Worm (Caenorhabditis elegans) whole organism, mixed stage, embryonic: Measurements from ENCODE around the gene col-34.

ENCODE experiments used
- M03D4.4 ChIP-seq: sonication (generic microtip); optimal IDR thresholded peaks from 2 replicates; lab custom pipeline; 2017; ENCODE audit warnings: mild to moderate bottlenecking, missing genetic modification characterization, missing compliant biosample characterization
- bed-3 ChIP-seq: fragments of 200-800 bp; sonication (Bioruptor generic); optimal IDR thresholded peaks from 3 replicates; lab custom pipeline; 2018; ENCODE audit warnings: mild to moderate bottlenecking, missing genetic modification characterization, moderate library complexity, missing compliant biosample characterization
- blmp-1 ChIP-seq: fragments of 150-350 bp; optimal IDR thresholded peaks from 2 replicates; lab custom pipeline; 2014; ENCODE audit warnings: missing biosample characterization, missing genetic modification characterization
- ceh-43 ChIP-seq: fragments of 200-800 bp; sonication (Bioruptor generic); optimal IDR thresholded peaks from 2 replicates; lab custom pipeline; 2018; ENCODE audit warnings: mild to moderate bottlenecking, missing genetic modification characterization, moderate library complexity, missing compliant biosample characterization
- ceh-83 ChIP-seq: fragments of 200-800 bp; sonication (Bioruptor generic); optimal IDR thresholded peaks from 2 replicates; lab custom pipeline; 2018; ENCODE audit warnings: mild to moderate bottlenecking, missing genetic modification characterization, missing compliant biosample characterization
- cnd-1 ChIP-seq: fragments of 200-800 bp; sonication (Bioruptor generic); optimal IDR thresholded peaks from 2 replicates; lab custom pipeline; 2018; ENCODE audit warnings: mild to moderate bottlenecking, missing genetic modification characterization, missing compliant biosample characterization
- drap-1 ChIP-seq: fragments of 200-800 bp; sonication (Bioruptor generic); optimal IDR thresholded peaks from 3 replicates; lab custom pipeline; 2018; ENCODE audit warnings: mild to moderate bottlenecking, missing genetic modification characterization, missing compliant biosample characterization
- elt-1 ChIP-seq: sonication (generic microtip); optimal IDR thresholded peaks from 2 replicates; lab custom pipeline; 2017; ENCODE audit warnings: missing genetic modification characterization, mild to moderate bottlenecking, missing compliant biosample characterization, antibody characterized with exemption, moderate library complexity, borderline replicate concordance; ENCODE audit not compliant: insufficient read depth
- flh-1 ChIP-seq: fragments of 200-800 bp; sonication (Bioruptor generic); optimal IDR thresholded peaks from 2 replicates; lab custom pipeline; 2018; ENCODE audit warnings: mild to moderate bottlenecking, missing genetic modification characterization, moderate library complexity, missing compliant biosample characterization
- ham-2 ChIP-seq: fragments of 200-800 bp; sonication (Bioruptor generic); optimal IDR thresholded peaks from 2 replicates; lab custom pipeline; 2018; ENCODE audit warnings: mild to moderate bottlenecking, missing genetic modification characterization, missing compliant biosample characterization
- hlh-1 ChIP-seq: fragments of 150-350 bp; optimal IDR thresholded peaks from 2 replicates; lab custom pipeline; 2014; ENCODE audit warnings: missing biosample characterization, missing genetic modification reagents, missing genetic modification characterization
- lin-32 ChIP-seq: fragments of 200-800 bp; sonication (Bioruptor generic); optimal IDR thresholded peaks from 2 replicates; lab custom pipeline; 2018; ENCODE audit warnings: mild to moderate bottlenecking, missing genetic modification characterization, missing compliant biosample characterization
- lsy-2 ChIP-seq: fragments of 150-350 bp; optimal IDR thresholded peaks from 2 replicates; lab custom pipeline; 2014; ENCODE audit warnings: missing biosample characterization, missing genetic modification characterization
- mep-1 ChIP-seq: fragments of 150-350 bp; optimal IDR thresholded peaks from 2 replicates; lab custom pipeline; 2017; ENCODE audit warnings: missing biosample characterization, missing genetic modification reagents, missing genetic modification characterization, inconsistent platforms
- mls-2 ChIP-seq: sonication (generic microtip); optimal IDR thresholded peaks from 2 replicates; lab custom pipeline; 2016; ENCODE audit warnings: mild to moderate bottlenecking, missing genetic modification characterization, moderate library complexity, missing compliant biosample characterization
- nhr-12 ChIP-seq: fragments of 150-350 bp; optimal IDR thresholded peaks from 2 replicates; lab custom pipeline; 2014; ENCODE audit warnings: missing biosample characterization, missing genetic modification characterization
- nhr-2 ChIP-seq: fragments of 150-350 bp; optimal IDR thresholded peaks from 2 replicates; lab custom pipeline; 2014; ENCODE audit warnings: missing biosample characterization, missing genetic modification characterization
- nhr-237 ChIP-seq: fragments of 150-350 bp; optimal IDR thresholded peaks from 2 replicates; lab custom pipeline; 2014; ENCODE audit warnings: missing biosample characterization, missing genetic modification characterization
- nhr-28 ChIP-seq: fragments of 150-350 bp; optimal IDR thresholded peaks from 2 replicates; lab custom pipeline; 2014; ENCODE audit warnings: missing biosample characterization, missing genetic modification characterization
- nhr-76 ChIP-seq: sonication (generic microtip); optimal IDR thresholded peaks from 2 replicates; lab custom pipeline; 2017; ENCODE audit warnings: missing biosample characterization, missing genetic modification characterization
- pha-4 ChIP-seq: fragments of 150-350 bp; optimal IDR thresholded peaks from 2 replicates; lab custom pipeline; 2018; ENCODE audit warnings: missing biosample characterization, missing genetic modification reagents, missing genetic modification characterization
- sem-2 ChIP-seq: fragments of 200-800 bp; sonication (Bioruptor generic); optimal IDR thresholded peaks from 2 replicates; lab custom pipeline; 2018; ENCODE audit warnings: mild to moderate bottlenecking, missing genetic modification characterization, missing compliant biosample characterization
- snpc-4 ChIP-seq: fragments of 150-350 bp; optimal IDR thresholded peaks from 2 replicates; lab custom pipeline; 2014; ENCODE audit warnings: missing biosample characterization, missing genetic modification characterization
- sptf-1 ChIP-seq: sonication (generic microtip); optimal IDR thresholded peaks from 2 replicates; lab custom pipeline; 2017; ENCODE audit warnings: mild to moderate bottlenecking, missing genetic modification characterization, moderate library complexity, missing compliant biosample characterization
- tbx-8 ChIP-seq: fragments of 200-800 bp; sonication (Bioruptor generic); optimal IDR thresholded peaks from 2 replicates; lab custom pipeline; 2018; ENCODE audit warnings: mild to moderate bottlenecking, missing genetic modification characterization, moderate library complexity, missing compliant biosample characterization
- unc-120 ChIP-seq: sonication (generic microtip); optimal IDR thresholded peaks from 2 replicates; lab custom pipeline; 2017; ENCODE audit warnings: missing genetic modification characterization, missing compliant biosample characterization; ENCODE audit not compliant: poor library complexity, severe bottlenecking
- unc-39 ChIP-seq: fragments of 150-350 bp; optimal IDR thresholded peaks from 2 replicates; lab custom pipeline; 2014; ENCODE audit warnings: missing biosample characterization, missing genetic modification characterization
- unc-62 ChIP-seq: fragments of 150-350 bp; optimal IDR thresholded peaks from 2 replicates; lab custom pipeline; 2014; ENCODE audit warnings: missing biosample characterization, missing genetic modification reagents, missing genetic modification characterization
- zip-8 ChIP-seq: fragments of 150-350 bp; optimal IDR thresholded peaks from 2 replicates; lab custom pipeline; 2014; ENCODE audit warnings: missing biosample characterization, missing genetic modification characterization
- ztf-11 ChIP-seq: fragments of 150-350 bp; optimal IDR thresholded peaks from 2 replicates; lab custom pipeline; 2014; ENCODE audit warnings: missing biosample characterization, missing genetic modification characterization

Gene col-34

DNA sequence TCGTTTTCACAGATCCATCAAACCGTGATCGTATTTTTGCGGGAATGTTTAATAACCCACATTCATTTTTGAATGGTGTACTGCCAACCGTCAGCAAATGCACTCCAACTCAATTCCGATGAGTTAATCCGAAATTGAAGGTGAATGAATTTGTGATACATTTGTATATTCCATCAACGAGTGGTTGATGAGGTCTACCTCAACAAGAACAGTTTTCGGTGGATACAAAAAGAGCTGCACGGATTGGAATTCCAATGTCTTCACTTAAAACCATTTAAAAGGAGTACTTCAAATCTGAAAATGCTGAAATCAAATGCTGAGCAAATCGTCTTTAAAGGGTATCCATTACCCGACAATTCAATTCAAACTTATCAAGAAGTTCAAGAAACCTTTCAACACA is 44.9 kb upstream of the col-34 start, which contains the start of gene F15E6.5:
F15E6.5 (plus strand) TSS at position 301 of the 400 bp plus-strand sequence.
- TF ChIP-seq sem-2 (GFP tag; lab: Kevin White, UChicago) (no peak), cnd-1 (tag; lab: Kevin White, UChicago) (no peak), nhr-237 (tag; lab: Kevin White, UChicago) (no peak), drap-1 (GFP tag; lab: Kevin White, UChicago) (no peak), nhr-12 (tag; lab: Kevin White, UChicago) (no peak), sptf-1 (tag; lab: Kevin White, UChicago) (no peak), nhr-28 (no peak), unc-39 (tag; lab: Kevin White, UChicago) (no peak), snpc-4 (tag; lab: Kevin White, UChicago) (no peak), mep-1 (tag; lab: Kevin White, UChicago) (no peak), bed-3 (GFP tag; lab: Kevin White, UChicago) (no peak), unc-120 (tag; lab: Kevin White, UChicago) (no peak), unc-62 (GFP tag; lab: Kevin White, UChicago) (no peak), ceh-43 (no peak)
- TF ChIP-seq, all 35 proteins: peak for 0

DNA sequence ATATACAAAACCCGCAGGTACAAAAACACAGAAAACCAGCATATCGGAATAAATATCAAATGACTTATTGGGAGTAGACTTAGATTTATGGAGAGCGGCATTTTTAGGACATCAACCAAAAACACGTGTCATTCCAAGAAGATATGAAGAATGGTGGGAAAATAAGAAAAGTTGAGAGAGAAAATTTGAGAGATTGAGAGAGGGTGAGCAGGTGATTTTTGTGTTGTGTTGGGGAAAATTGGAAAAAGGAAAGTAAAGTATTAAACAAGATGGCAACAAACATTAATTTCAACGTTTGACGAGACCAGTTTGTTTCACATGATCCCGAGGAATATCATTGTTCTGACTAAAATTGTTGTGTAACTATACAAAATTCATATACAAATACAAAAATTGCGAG is 43.9 kb upstream of the col-34 start, which contains the start of gene srv-4:
srv-4 (minus strand) TSS at position 101 of the 400 bp plus-strand sequence.
- TF ChIP-seq ham-2 = no peak
- TF ChIP-seq nhr-2 (tag; lab: Kevin White, UChicago) = no peak
- TF ChIP-seq elt-1 (tag; lab: Kevin White, UChicago) = no peak
- no peak for TF ChIP-seq mep-1 (tag; lab: Kevin White, UChicago)
- no peak for TF ChIP-seq zip-8 (tag; lab: Kevin White, UChicago)
- no peak for TF ChIP-seq nhr-12 (tag; lab: Kevin White, UChicago)
- no peak for TF ChIP-seq ztf-11 (tag; lab: Kevin White, UChicago)
- no peak for TF ChIP-seq unc-62 (GFP tag; lab: Kevin White, UChicago)
- TF ChIP-seq hlh-1 (tag; lab: Kevin White, UChicago) = no peak
- TF ChIP-seq cnd-1 (tag; lab: Kevin White, UChicago) = no peak
- TF ChIP-seq blmp-1 = no peak
- TF ChIP-seq ceh-83 = no peak
- no peak for TF ChIP-seq flh-1 (GFP tag; lab: Kevin White, UChicago)
- no peak for TF ChIP-seq unc-39 (tag; lab: Kevin White, UChicago)
- TF ChIP-seq nhr-28 = no peak
- TF ChIP-seq drap-1 (GFP tag; lab: Kevin White, UChicago) = no peak
- TF ChIP-seq mls-2 (tag; lab: Kevin White, UChicago) = no peak

DNA sequence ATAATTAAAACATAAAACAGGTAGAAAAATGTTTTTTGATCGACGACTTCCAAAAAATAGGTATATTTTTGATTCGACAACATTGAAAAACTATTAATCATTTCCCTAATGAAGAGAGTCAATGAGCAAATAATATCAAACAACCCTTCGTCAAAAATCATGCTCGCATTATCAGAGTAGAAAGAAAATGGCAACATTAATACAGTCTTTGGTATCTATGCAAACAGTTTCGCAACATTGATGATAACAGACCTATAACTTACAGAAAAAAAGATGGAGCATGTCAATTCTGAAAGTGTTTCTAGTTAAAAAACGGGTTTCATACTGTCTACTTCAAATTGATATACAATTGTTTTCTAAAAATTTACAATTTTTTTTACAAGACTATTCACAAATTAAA is 40.6 kb upstream of the col-34 start:
- no peak for TF ChIP-seq nhr-76 (tag; lab: Kevin White, UChicago)
- TF ChIP-seq mep-1 (tag; lab: Kevin White, UChicago) = no peak
- no peak for TF ChIP-seq M03D4.4 (tag; lab: Kevin White, UChicago)
- no peak for TF ChIP-seq sem-2 (GFP tag; lab: Kevin White, UChicago)
- no peak for TF ChIP-seq lin-32 (GFP tag; lab: Kevin White, UChicago)
- no peak for TF ChIP-seq lsy-2 (tag; lab: Kevin White, UChicago)
- TF ChIP-seq unc-62 (GFP tag; lab: Kevin White, UChicago) = no peak
- no peak for TF ChIP-seq hlh-1 (tag; lab: Kevin White, UChicago)
- TF ChIP-seq ham-2 = no peak
- no peak for TF ChIP-seq nhr-12 (tag; lab: Kevin White, UChicago)
- TF ChIP-seq tbx-8 = no peak
- no peak for TF ChIP-seq ztf-11 (tag; lab: Kevin White, UChicago)
- TF ChIP-seq ceh-43 = no peak
- TF ChIP-seq cnd-1 (tag; lab: Kevin White, UChicago) = no peak
- no peak for TF ChIP-seq nhr-237 (tag; lab: Kevin White, UChicago)
- TF ChIP-seq bed-3 (GFP tag; lab: Kevin White, UChicago) = no peak

DNA sequence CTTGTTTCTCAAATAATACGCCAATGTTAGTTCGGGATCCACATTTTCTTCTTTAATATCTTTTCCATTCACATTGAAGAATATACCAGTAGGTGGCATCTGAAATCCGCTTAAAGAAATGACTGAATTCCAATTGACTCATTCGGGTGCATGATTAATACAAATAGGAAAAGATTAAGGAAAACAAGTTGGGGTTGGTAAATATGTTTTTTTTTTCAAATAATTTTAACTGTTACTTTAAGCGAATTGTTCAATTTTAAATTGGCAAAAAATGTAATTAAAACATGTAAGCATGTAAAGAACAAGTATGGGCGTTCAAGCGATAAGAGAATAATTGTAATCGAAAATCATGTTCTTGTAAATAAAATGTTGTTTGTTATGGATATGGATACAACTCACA is 39.6 kb upstream of the col-34 start, which contains the start of gene F15E6.6:
F15E6.6 (minus strand) TSS at position 101 of the 400 bp plus-strand sequence.
- TF ChIP-seq pha-4 (tag; lab: Kevin White, UChicago) (no peak), nhr-28 (no peak), lin-32 (GFP tag; lab: Kevin White, UChicago) (no peak), unc-39 (tag; lab: Kevin White, UChicago) (no peak), nhr-237 (tag; lab: Kevin White, UChicago) (no peak), unc-62 (GFP tag; lab: Kevin White, UChicago) (no peak), nhr-2 (tag; lab: Kevin White, UChicago) (no peak)
